Worm (Caenorhabditis elegans) whole organism, L1 larva: Measurements from ENCODE around the gene tbx-33.
A peak's percentile ranks its signal among the peaks of the same experiment; 100 is the strongest.

Experiments used
- C16A3.4 ChIP-seq: fragments of 150-350 bp; optimal IDR thresholded peaks from 2 replicates; lab custom pipeline; 2014; ENCODE audit warnings: missing biosample characterization, missing genetic modification characterization
- C34B4.2 ChIP-seq: sonication (generic microtip); optimal IDR thresholded peaks from 2 replicates; lab custom pipeline; 2017; ENCODE audit warnings: mild to moderate bottlenecking, missing genetic modification characterization, missing compliant biosample characterization
- Y116A8C.19 ChIP-seq: sonication (generic microtip); optimal IDR thresholded peaks from 2 replicates; lab custom pipeline; 2016; ENCODE audit warnings: missing compliant biosample characterization, missing genetic modification characterization, borderline replicate concordance
- aha-1 ChIP-seq: fragments of 150-350 bp; optimal IDR thresholded peaks from 2 replicates; lab custom pipeline; 2014; ENCODE audit warnings: missing biosample characterization, missing genetic modification characterization
- blmp-1 ChIP-seq: fragments of 150-350 bp; optimal IDR thresholded peaks from 2 replicates; lab custom pipeline; 2014; ENCODE audit warnings: missing biosample characterization, missing genetic modification characterization
- ceh-82 ChIP-seq, 3 experiments: fragments of 150-350 bp in 1 of 3; sonication (generic microtip) in 2 of 3; optimal IDR thresholded peaks; 2 replicates each; lab custom pipeline; 2014 to 2017; ENCODE audit warnings: missing biosample characterization in 3 of 3, missing genetic modification characterization in 3 of 3
- ceh-88 ChIP-seq: fragments of 200-800 bp; sonication (Bioruptor generic); IDR thresholded peaks from 2 replicates; pipeline ENCODE4 v1.3.6; 2022; ENCODE audit warnings: missing genetic modification characterization, missing compliant biosample characterization
- ces-1 ChIP-seq: fragments of 150-350 bp; optimal IDR thresholded peaks from 2 replicates; lab custom pipeline; 2014; ENCODE audit warnings: missing biosample characterization, missing genetic modification reagents, missing genetic modification characterization
- dpl-1 ChIP-seq, 3 experiments: fragments of 150-350 bp in 2 of 3; sonication (generic microtip) in 1 of 3; optimal IDR thresholded peaks; 2 replicates each; lab custom pipeline; 2014 to 2017; ENCODE audit warnings: missing biosample characterization in 3 of 3, missing genetic modification characterization in 3 of 3, missing genetic modification reagents in 3 of 3
- efl-1 ChIP-seq, 4 experiments: fragments of 150-350 bp; optimal IDR thresholded peaks in 3 of 4; peaks in 1 of 4; 1 replicate in 1 of 4; 2 replicates in 3 of 4; lab custom pipeline; 2014; ENCODE audit warnings: missing biosample characterization in 2 of 4, missing genetic modification characterization in 2 of 4, missing genetic modification reagents in 2 of 4
- efl-3 ChIP-seq: fragments of 200-800 bp; sonication (Bioruptor generic); optimal IDR thresholded peaks from 2 replicates; lab custom pipeline; 2018; ENCODE audit warnings: mild to moderate bottlenecking, missing genetic modification characterization, missing compliant biosample characterization
- egl-13 ChIP-seq: sonication (generic microtip); optimal IDR thresholded peaks from 2 replicates; lab custom pipeline; 2016; ENCODE audit warnings: missing genotype, missing genetic modification reagents, missing genetic modification characterization, missing compliant biosample characterization
- egl-27 ChIP-seq, 2 experiments: fragments of 150-350 bp in 1 of 2; sonication (generic microtip); optimal IDR thresholded peaks; 3 replicates each; lab custom pipeline; 2017 to 2018; ENCODE audit warnings: missing biosample characterization in 2 of 2, missing genetic modification characterization in 2 of 2, missing genetic modification reagents in 2 of 2
- elt-2 ChIP-seq: sonication (generic microtip); optimal IDR thresholded peaks from 2 replicates; lab custom pipeline; 2016; ENCODE audit warnings: missing genetic modification characterization, mild to moderate bottlenecking, inconsistent platforms, missing compliant biosample characterization, missing genetic modification reagents
- fkh-10 ChIP-seq: sonication (generic microtip); optimal IDR thresholded peaks from 2 replicates; lab custom pipeline; 2017; ENCODE audit warnings: missing biosample characterization, missing genetic modification reagents, missing genetic modification characterization
- fkh-8 ChIP-seq: sonication (generic microtip); optimal IDR thresholded peaks from 2 replicates; lab custom pipeline; 2016; ENCODE audit warnings: mild to moderate bottlenecking, missing genetic modification characterization, missing compliant biosample characterization
- hlh-17 ChIP-seq: fragments of 200-800 bp; sonication (Bioruptor generic); optimal IDR thresholded peaks from 2 replicates; lab custom pipeline; 2018; ENCODE audit warnings: missing genetic modification characterization, mild to moderate bottlenecking, missing compliant biosample characterization, moderate library complexity, borderline replicate concordance
- lin-13 ChIP-seq: fragments of 150-350 bp; optimal IDR thresholded peaks from 2 replicates; lab custom pipeline; 2014; ENCODE audit warnings: missing biosample characterization, missing genetic modification reagents, missing genetic modification characterization
- lin-14 ChIP-seq: fragments of 200-800 bp; sonication (Bioruptor generic); optimal IDR thresholded peaks from 2 replicates; lab custom pipeline; 2018; ENCODE audit warnings: mild to moderate bottlenecking, missing genetic modification characterization, moderate library complexity, missing compliant biosample characterization
- lin-39 ChIP-seq: fragments of 150-350 bp; optimal IDR thresholded peaks from 2 replicates; lab custom pipeline; 2014; ENCODE audit warnings: missing biosample characterization, missing genetic modification reagents, missing genetic modification characterization
- lir-3 ChIP-seq: sonication (generic microtip); optimal IDR thresholded peaks from 2 replicates; lab custom pipeline; 2016; ENCODE audit warnings: mild to moderate bottlenecking, missing genetic modification characterization, moderate library complexity, missing compliant biosample characterization; ENCODE audit not compliant: poor library complexity
- lsy-2 ChIP-seq, 2 experiments: fragments of 150-350 bp; optimal IDR thresholded peaks; 2 replicates each; lab custom pipeline; 2014; ENCODE audit warnings: missing biosample characterization in 2 of 2, missing genetic modification characterization in 2 of 2
- mdl-1 ChIP-seq, 2 experiments: fragments of 150-350 bp; optimal IDR thresholded peaks; 2 replicates each; lab custom pipeline; 2014 to 2017; ENCODE audit warnings: missing biosample characterization in 2 of 2, missing genetic modification characterization in 2 of 2, inconsistent platforms in 1 of 2
- mef-2 ChIP-seq: fragments of 150-350 bp; optimal IDR thresholded peaks from 2 replicates; lab custom pipeline; 2014; ENCODE audit warnings: missing biosample characterization, missing genetic modification characterization
- mep-1 ChIP-seq: fragments of 150-350 bp; optimal IDR thresholded peaks from 2 replicates; lab custom pipeline; 2014; ENCODE audit warnings: missing biosample characterization, missing genetic modification characterization
- nhr-19 ChIP-seq: fragments of 200-800 bp; sonication (Bioruptor generic); conservative IDR thresholded peaks from 2 replicates; pipeline ENCODE4 v1.3.6; 2022; ENCODE audit warnings: missing genetic modification characterization, missing compliant biosample characterization
- nhr-20 ChIP-seq: sonication (generic microtip); optimal IDR thresholded peaks from 2 replicates; lab custom pipeline; 2016; ENCODE audit warnings: mild to moderate bottlenecking, missing genetic modification characterization, missing compliant biosample characterization
- nhr-237 ChIP-seq: fragments of 150-350 bp; optimal IDR thresholded peaks from 2 replicates; lab custom pipeline; 2014; ENCODE audit warnings: missing biosample characterization, missing genetic modification characterization
- nhr-71 ChIP-seq: sonication (generic microtip); optimal IDR thresholded peaks from 2 replicates; lab custom pipeline; 2016; ENCODE audit warnings: mild to moderate bottlenecking, missing genetic modification characterization, moderate library complexity, missing compliant biosample characterization
- nhr-76 ChIP-seq: sonication (generic microtip); optimal IDR thresholded peaks from 2 replicates; lab custom pipeline; 2017; ENCODE audit warnings: missing biosample characterization, missing genetic modification characterization
- nhr-85 ChIP-seq: sonication (generic microtip); peaks from one replicate; lab custom pipeline; 2016; ENCODE audit warnings: missing genetic modification characterization, inconsistent platforms, missing compliant biosample characterization
- nhr-90 ChIP-seq: sonication (generic microtip); optimal IDR thresholded peaks from 2 replicates; lab custom pipeline; 2016; ENCODE audit warnings: mild to moderate bottlenecking, missing genetic modification characterization, missing compliant biosample characterization; ENCODE audit not compliant: poor library complexity
- sox-4 ChIP-seq: sonication (generic microtip); optimal IDR thresholded peaks from 2 replicates; lab custom pipeline; 2016; ENCODE audit warnings: missing genetic modification characterization, missing compliant biosample characterization
- swsn-7 ChIP-seq: sonication (generic microtip); optimal IDR thresholded peaks from 2 replicates; lab custom pipeline; 2016; ENCODE audit warnings: missing genetic modification characterization, missing compliant biosample characterization
- unc-62 ChIP-seq: fragments of 150-350 bp; optimal IDR thresholded peaks from 2 replicates; lab custom pipeline; 2014; ENCODE audit warnings: missing biosample characterization, missing genetic modification reagents, missing genetic modification characterization
- unc-98 ChIP-seq: fragments of 200-800 bp; sonication (Bioruptor generic); IDR thresholded peaks from 2 replicates; pipeline ENCODE4 v1.3.6; 2022; ENCODE audit warnings: missing genetic modification characterization, missing compliant biosample characterization
- vab-15 ChIP-seq: sonication (generic microtip); optimal IDR thresholded peaks from 2 replicates; lab custom pipeline; 2017; ENCODE audit warnings: missing genotype, mild to moderate bottlenecking, missing genetic modification characterization, missing compliant biosample characterization
- xbp-1 ChIP-seq: sonication (generic microtip); optimal IDR thresholded peaks from 2 replicates; lab custom pipeline; 2016; ENCODE audit warnings: missing genetic modification characterization, missing compliant biosample characterization
- zip-4 ChIP-seq: fragments of 200-800 bp; sonication (Bioruptor generic); optimal IDR thresholded peaks from 2 replicates; lab custom pipeline; 2018; ENCODE audit warnings: mild to moderate bottlenecking, missing genetic modification characterization, moderate library complexity, missing compliant biosample characterization
- ztf-11 ChIP-seq, 2 experiments: sonication (generic microtip); optimal IDR thresholded peaks; 2 replicates each; lab custom pipeline; 2016 to 2017; ENCODE audit warnings: missing genetic modification characterization in 2 of 2, missing biosample characterization in 1 of 2, missing compliant biosample characterization in 1 of 2

Gene tbx-33

DNA sequence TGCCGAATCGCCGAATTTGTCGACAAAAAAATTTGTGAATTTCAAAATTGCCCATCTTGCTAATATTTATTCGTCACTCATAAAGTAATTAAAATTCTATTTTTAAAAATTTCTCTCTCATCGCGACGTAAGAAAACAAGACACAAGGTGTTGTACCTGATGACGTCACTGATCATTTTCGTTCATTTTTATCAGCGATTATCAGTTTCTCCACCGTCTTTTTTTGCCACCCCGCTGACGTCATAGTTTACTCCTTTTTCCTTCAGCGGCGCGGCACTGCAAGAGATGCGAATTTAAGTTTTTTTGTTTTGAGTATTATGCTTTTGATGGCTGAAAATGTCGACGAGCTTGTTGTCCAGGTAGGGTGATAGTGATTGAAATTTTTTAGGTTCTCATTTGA is 48.1 kb upstream of the tbx-33 start (continued):
- TF ChIP-seq nhr-71 (tag; lab: Kevin White, UChicago) (peak; percentile 37), unc-62 (no peak), nhr-19 (GFP tag; lab: Robert Waterston, UW) (no peak), sox-4 (no peak), elt-2 (peak; percentile 71), blmp-1 (tag; lab: Kevin White, UChicago) (peak; percentile 29), Y116A8C.19 (tag; lab: Kevin White, UChicago) (no peak), nhr-237 (tag; lab: Kevin White, UChicago) (no peak), nhr-85 (tag; lab: Kevin White, UChicago) (peak; percentile 60), zip-4 (GFP tag; lab: Kevin White, UChicago) (no peak), hlh-17 (no peak), lir-3 (tag; lab: Kevin White, UChicago) (no peak), nhr-90 (peak; percentile 5), unc-98 (GFP tag; lab: Robert Waterston, UW) (no peak), ceh-82 (tag; optimal IDR thresholded peaks at IDR 0.05; lab: Kevin White, UChicago) (no peak), aha-1 (no peak), xbp-1 (tag; lab: Kevin White, UChicago) (no peak), dpl-1 (GFP tag; optimal IDR thresholded peaks at IDR 0.05; lab: Kevin White, UChicago) (no peak), mef-2 (tag; lab: Kevin White, UChicago) (no peak), ces-1 (no peak), C34B4.2 (tag; lab: Kevin White, UChicago) (no peak), lin-13 (GFP tag; lab: Kevin White, UChicago) (no peak), vab-15 (tag; lab: Kevin White, UChicago) (no peak), egl-27 (tag; optimal IDR thresholded peaks at IDR 0.05; lab: Kevin White, UChicago) (no peak), ceh-88 (GFP tag; lab: Robert Waterston, UW) (no peak), swsn-7 (tag; lab: Kevin White, UChicago) (no peak), lin-39 (tag; lab: Kevin White, UChicago) (no peak), nhr-20 (peak; percentile 24), ztf-11 (tag; optimal IDR thresholded peaks at IDR 0.05; lab: Kevin White, UChicago) (no peak)
- TF ChIP-seq, all 84 proteins: peak for 14

DNA sequence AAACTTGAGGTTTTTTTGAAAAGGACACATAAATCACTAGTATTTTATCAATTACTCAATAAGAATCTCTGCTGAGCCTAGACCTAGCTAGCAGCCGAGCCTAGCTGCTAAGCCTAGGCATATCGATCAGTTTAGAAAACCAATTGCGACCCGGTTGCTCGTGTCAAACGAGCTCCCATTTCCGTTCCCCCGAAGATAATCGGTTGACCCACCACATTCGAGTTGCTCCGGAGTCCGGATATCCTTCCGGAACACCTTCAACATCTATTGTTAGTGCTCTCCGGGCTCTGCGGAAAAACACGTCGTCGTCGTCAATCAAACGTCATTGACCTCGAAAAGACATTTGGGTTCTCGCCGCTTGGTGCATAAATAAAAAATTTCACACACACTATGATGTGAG is 47.1 kb upstream of the tbx-33 start:
- TF ChIP-seq fkh-10 (no peak), fkh-8 (tag; lab: Kevin White, UChicago) (peak; percentile 11)

DNA sequence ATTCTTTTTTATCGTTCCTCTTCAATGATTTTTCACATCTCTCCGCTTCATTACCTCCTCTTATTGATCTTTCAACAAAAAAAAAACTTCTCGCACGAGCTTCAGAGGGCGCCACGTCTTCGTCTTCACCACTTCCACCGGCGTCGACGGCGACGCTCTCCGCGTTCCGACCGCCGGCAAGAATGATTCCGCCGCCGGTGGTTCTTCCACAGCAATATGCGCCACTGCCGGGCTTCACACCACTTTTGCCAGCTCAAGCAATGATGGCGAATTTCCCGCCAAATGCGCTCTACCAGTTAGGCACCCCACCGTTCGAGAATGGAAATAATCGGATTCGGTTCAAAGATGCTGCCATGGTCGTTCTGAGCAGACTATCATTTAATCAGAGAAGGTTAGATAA is 46.4 kb upstream of the tbx-33 start:
- TF ChIP-seq mdl-1 (tag; optimal IDR thresholded peaks at IDR 0.05; lab: Kevin White, UChicago): no peak
- no peak for TF ChIP-seq nhr-71 (tag; lab: Kevin White, UChicago)
- TF ChIP-seq efl-1 (optimal IDR thresholded peaks at IDR 0.05; lab: Kevin White, UChicago): no peak
- peak in 1 of 2 experiments; percentile 17 for TF ChIP-seq efl-1 (GFP tag; optimal IDR thresholded peaks at IDR 0.05 in 1 of 2; lab: Kevin White, UChicago)
- no peak for TF ChIP-seq efl-3 (GFP tag; lab: Kevin White, UChicago)

DNA sequence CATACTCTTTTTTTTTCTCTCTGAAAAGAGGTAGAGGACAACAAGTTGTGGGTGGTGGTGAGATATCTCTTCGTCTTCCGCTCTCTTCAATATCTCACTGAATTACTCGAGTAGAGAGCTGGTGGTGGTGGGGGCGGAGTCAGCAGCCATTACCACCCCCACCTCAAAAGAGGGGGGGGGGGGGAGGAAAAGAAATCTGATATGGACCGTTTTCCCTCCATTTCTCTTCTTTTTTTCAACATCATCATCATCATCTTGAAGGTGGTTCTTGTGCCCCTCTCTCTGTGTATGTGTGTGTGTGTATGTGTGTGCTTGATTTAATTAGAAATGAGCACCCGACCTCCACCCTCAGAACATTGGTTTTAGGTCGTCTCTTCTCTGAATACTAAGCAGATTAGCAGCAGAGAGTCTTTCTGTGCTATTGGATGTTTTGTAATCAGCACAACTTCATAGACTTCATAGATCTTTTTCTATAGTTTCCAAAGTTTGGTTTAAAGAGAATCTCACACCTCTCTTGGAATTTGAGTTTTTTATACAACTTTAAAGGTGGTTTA is 44.9 kb upstream of the tbx-33 start:
- TF ChIP-seq fkh-8 (tag; lab: Kevin White, UChicago) (peak; percentile 67), nhr-19 (GFP tag; lab: Robert Waterston, UW) (no peak), egl-13 (tag; lab: Kevin White, UChicago) (peak; percentile 16), mdl-1 (tag; optimal IDR thresholded peaks at IDR 0.05; lab: Kevin White, UChicago) (no peak), lin-14 (peak; percentile 84), lsy-2 (tag; optimal IDR thresholded peaks at IDR 0.05; lab: Kevin White, UChicago) (peak in 1 of 2 experiments; percentile 11), lin-13 (GFP tag; lab: Kevin White, UChicago) (no peak), aha-1 (no peak), hlh-17 (no peak), Y116A8C.19 (tag; lab: Kevin White, UChicago) (no peak), mep-1 (tag; lab: Kevin White, UChicago) (no peak), ceh-88 (GFP tag; lab: Robert Waterston, UW) (no peak), C16A3.4 (no peak), nhr-76 (tag; lab: Kevin White, UChicago) (no peak)
